Worm (Caenorhabditis elegans) whole organism, dauer: Measurements from ENCODE around the gene arrd-14.

Experiments
- unc-62 ChIP-seq: sonication (generic microtip); optimal IDR thresholded peaks from 2 replicates; lab custom pipeline; 2017; ENCODE audit warnings: missing biosample characterization, missing genetic modification reagents, missing genetic modification characterization

arrd-14 gene

DNA sequence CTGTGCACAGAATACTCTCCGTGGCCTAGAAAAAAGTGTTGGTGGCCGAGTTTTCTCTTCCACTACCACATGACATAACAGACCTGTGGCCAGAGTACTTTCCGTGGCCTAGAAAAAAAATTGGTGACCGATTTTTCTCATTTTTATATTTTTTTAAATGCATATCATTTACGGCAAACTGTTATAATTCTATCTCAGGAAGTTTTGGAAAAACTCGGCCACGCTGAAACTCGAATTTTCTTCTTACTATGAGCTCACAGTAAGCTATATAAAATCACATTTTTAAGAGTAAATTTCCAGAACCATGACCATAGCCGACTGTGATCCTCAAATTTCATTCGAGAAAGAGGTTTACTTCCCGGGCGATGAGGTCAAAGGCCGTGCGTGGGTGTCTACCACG lies at the start of gene arrd-14:
TSS of gene arrd-14 (plus strand) at position 301 of the 400 bp plus-strand sequence.
- no peak for TF ChIP-seq unc-62

DNA sequence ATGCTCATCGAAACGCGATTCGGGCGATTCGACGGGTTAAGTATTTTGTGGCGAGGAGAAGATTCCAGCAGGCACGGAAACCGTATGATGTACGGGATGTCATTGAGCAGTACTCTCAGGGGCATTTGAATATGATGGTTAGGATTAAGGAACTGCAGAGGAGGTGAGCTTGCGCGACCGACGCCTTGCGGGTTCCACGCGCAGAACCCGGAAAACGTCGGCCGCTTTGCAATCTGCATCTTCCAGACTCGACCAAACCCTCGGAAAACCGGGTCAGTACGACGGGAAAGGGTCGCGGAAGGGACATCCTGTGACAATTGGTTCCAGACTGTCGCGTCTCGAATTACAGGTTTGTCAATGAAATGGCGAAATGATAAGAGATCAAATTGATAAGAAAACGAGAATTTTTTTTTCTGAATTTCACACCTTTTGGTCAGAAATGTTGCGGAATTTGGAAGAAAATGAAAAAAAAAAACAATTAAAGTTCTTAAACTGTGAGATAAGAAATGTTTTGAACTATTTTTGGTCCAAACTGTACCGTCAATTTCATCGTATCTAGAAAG lies 40.5 kb upstream of the arrd-14 start:
- TF ChIP-seq unc-62 = no peak

DNA sequence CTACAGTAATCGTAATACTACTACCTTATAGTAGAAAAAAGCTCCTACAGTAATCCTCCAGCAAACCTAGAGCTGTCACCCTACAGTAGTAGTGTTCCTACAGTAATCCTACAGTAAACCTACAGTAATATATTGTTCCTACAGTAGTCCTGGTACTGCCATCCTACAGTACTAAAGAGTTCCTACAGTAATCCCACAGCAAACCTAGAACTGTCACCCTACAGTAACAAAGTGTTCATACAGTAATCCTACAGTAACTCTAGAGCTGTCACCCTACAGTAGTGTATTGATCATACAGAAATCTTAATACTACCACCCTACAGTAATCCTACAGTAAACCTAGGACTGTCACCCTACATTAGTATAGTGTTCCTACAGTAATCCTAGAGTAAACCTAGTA lies 38.9 kb upstream of the arrd-14 start:
- TF ChIP-seq unc-62 = no peak

DNA sequence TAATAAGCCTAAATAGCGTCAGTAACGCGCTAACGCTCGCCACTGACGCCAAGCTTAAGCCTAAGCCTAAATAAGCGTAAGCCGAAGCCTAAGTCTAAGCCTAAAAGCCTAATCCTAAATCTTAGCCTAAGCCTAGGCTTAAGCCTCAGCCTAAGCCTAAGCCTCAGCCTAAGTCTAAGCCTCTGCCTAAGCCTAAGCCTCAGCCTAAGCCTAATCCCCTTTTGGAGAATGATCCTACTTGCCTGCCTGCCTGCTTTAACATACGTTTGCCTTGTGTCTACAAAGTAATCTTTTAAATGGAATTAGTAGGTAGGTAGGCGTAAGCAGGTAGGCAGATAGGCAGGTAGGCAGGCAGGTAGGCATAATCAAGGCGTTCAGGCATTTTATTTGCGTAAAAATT lies 36.8 kb upstream of the arrd-14 start:
- TF ChIP-seq unc-62 = no peak

DNA sequence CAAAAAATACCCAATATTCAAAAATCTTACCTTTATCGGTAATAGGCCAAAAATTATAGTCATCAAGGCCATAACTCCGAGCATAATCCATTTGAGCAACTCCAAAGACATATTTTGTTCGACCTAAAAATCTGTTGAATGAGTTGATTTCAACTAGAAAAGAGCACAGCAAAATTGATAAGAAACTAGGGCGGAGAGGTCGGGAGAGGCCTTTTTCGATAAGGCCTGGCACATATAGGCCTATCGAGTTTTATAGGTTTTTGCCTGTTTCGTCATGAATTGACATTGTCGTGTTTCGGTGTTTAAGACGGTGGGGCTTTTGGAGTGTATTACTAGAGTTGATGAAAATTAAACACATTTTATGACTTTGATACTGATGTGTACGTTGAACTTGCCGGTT lies 36.4 kb upstream of the arrd-14 start, which contains the start of gene zipt-2.3:
TSS of gene zipt-2.3 (minus strand) at position 147 of the 400 bp plus-strand sequence.
- no peak for TF ChIP-seq unc-62

DNA sequence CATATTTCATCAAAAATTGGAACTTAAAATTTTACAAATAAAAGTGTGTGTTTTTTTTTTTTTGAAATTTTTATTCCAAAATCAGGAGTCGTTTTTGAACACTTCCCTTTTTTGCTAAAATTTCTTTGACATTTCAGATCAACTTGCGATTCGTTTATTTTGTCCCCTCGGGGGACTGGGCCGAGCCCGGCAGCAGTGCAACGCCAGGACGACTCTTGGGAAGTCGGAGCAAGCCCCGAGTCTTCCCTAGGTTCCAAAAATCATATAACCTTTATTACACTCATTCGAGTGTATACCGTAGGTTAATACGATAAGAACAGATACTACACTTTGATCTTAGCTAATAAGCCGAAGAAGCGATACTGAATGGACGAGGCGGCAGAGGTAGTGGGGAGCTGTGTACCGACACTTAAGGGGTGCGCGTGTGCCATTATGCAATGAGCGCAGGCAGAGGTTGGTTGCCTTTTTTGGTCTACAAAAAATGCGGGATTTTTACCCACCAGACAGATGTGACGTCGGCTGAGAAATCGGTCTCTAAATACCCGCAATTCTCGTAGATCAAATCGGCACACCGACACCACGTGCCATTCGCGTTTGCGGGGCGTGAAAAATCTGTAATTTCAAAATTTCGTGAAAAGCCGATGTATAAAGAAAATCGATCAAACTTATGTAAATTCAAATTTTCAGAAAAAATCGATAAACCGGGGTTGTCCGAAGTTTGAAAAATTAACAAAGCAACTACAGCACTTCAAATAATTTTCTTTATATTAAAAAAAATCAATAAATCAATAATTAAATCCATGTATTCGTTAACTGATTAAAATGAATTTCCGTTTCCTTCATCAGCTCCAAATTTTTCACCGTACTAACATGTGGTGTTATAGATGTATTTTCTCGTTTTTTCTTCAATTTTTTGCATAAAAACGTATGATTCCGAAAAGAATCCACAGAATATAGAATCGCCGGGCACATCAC lies 34.4 kb upstream of the arrd-14 start:
- no peak for TF ChIP-seq unc-62

DNA sequence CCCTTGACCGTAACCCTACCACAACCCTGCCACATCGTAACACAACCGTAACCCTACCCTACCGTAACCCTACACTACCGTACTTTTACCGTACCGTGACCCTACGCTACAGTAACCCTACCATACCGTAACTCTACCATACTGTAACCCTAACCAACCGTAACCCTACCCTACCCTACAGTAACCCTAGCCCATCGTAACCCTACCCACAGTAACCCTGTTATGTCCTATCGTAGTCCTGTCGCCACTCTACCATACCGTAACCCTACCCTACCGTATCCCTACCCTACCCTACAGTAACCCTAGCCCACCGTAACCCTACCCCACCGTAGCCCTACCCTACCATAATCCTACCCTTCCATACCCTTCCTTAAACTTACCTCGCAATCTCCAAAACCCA lies 31.5 kb upstream of the arrd-14 start:
- TF ChIP-seq unc-62 = no peak

DNA sequence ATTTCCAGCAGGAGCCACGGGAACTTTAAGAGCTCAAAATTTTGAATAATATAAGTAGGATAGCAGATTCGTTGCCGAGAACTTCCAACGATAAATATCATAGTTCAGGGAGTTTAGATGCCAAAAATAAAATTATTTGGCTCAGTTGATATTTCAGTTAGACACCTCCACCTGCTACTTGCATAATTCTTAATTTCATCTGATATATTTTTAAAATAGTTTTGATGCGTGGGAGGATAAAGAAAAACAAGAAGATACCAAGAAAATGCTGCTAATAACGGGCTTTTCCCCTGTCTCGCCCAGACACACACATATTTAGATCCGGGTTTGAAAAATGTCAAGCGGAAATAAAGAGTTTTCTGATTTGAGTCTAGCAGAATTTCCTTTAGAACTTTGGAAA lies 30.9 kb upstream of the arrd-14 start, which contains the start of gene sre-46:
TSS of gene sre-46 (minus strand) at position 101 of the 400 bp plus-strand sequence.
- TF ChIP-seq unc-62 = no peak

DNA sequence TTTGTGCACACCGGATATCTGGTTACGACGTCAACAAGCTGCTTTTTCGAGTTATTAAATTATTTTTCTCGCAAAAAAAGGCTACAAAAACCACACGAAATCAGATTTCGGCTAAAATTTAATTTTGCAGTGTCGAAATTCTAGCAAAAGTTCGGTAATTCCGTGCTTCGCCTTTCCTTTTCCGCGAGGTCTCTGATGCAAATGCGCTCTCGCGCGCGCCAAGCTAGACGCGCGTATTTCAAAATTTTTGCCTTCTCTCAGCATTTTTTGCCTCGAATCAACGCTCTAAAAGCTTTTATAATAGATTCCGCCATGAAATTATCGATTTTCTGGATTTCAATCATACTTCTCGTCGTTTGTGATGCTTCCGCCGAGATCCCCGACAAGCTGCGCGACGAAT lies 29.4 kb upstream of the arrd-14 start, which contains the start of gene Y54G9A.5:
TSS of gene Y54G9A.5 (plus strand) at position 245 of the 400 bp plus-strand sequence.
- TF ChIP-seq unc-62 = no peak

DNA sequence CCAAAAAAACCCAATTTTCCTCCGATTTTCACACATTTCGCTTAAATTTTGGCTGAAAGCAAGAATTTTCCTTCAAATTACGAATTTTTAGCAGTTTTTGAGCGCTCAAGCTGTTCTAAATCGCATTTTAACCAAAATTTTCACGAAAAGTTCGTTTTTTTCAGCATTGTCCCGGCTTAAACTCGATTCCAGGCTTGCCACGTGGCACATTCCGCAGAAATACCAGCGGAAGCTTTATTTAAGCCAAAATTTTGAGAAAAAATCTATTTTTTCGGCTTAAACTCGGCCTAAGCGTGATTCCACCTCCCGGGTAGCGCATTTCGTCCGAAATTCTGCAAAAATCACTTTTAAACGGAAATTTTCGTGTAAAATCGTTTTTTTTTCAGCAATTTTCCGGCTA lies 28.4 kb upstream of the arrd-14 start:
- TF ChIP-seq unc-62 = no peak

DNA sequence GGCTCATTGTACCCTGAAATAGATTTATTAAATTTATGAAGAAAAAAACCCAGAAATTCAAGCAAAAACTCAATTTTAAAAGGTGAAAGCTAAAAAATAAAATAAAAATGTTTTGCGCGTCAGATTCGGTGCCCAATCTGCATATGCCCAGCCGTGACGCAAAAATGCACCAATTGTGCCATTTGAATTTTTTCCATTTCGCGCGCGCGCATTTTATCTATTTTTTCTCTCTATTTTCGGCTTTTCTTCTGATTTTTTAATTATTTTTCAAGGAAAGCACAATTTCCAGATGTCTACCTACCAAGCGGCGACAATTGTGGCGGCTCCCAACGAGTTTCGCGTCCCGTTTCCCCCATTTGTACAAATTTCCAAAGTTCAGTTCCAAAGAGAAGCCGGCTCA lies 26.3 kb upstream of the arrd-14 start, which contains the start of the genes Y54G9A.7 and bub-3:
TSS of gene Y54G9A.7 (minus strand) at position 7 of the 400 bp plus-strand sequence.
TSS of gene bub-3 (plus strand) at position 270 of the 400 bp plus-strand sequence.
- no peak for TF ChIP-seq unc-62

DNA sequence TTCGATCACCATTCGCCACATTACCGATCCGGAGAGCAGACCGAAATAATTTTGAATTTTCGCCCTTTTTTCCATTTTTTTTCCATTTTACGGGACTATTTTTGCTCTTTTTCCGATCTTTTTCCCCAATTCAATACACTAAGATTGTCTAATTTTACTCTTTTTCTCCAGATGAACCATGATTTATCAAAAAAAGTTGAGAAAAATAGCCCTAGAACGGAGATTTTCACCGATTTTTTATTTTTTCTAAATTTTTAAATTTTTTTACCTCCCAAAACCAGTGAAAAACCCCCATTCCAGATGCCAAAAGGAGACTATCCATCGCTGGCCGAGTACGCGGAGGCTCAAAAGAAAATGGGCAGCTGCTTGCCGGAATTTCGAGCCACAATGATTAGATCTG lies 22.7 kb upstream of the arrd-14 start, which contains the start of gene Y54G9A.9:
TSS of gene Y54G9A.9 (plus strand) at position 301 of the 400 bp plus-strand sequence.
- TF ChIP-seq unc-62 = no peak

DNA sequence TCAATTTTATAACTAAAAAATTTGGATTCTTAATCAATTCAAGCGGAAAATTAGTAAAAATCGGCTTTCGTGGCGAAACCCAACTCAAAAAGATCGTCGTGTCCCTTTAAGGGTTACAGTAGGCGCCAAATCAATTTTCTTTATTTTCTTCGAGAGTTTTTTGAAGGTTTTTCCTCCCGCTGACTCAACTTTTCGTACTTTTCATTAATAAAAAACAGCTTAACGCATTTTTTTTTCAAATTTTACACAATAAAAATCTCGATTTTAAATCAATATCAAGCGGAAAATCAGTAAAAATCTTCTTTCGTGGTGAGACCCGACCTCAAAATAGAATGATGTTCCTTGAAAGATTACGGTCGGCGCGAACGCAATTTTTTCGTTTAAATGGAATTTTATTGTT lies 20.0 kb upstream of the arrd-14 start:
- no peak for TF ChIP-seq unc-62

DNA sequence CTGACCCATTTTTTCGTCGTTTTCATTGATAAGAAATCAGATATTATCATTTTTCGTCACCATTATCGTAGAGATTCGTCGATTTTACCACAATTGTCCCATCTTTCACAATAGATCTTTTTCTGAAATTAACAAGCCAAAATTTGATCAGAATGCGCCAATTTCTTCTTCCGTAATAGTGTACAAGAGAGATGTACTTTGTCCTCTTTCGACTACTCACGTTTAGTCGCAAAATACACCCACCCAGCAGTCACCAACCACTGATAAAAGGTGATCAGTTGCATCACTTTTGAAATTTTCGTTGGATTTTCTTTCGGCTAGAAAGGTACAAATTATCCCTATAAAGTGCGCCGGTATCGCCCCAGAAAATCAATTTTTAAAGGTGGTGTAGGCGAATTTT lies 19.5 kb upstream of the arrd-14 start:
- no peak for TF ChIP-seq unc-62

DNA sequence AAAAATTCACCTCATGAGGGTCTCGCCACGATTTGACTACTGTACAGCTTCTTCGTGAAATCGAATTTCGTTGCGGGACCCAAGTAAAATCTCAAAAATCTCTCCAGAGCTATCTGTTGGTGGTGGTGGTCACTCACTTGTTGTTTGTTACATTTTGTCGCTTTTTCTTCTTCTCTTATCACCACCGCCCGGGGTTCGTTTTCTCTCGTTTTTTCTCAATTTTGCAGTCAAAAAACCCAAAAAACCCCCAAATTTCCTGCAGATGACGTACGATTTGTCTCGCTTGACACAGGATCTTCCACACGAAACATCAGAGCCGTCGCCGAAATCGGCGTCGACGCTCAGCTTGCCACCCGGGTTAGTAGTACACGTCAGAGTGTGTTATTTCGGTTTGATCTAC lies 16.0 kb upstream of the arrd-14 start, which contains the start of gene R06B9.5:
TSS of gene R06B9.5 (plus strand) at position 232 of the 400 bp plus-strand sequence.
- TF ChIP-seq unc-62 = no peak

DNA sequence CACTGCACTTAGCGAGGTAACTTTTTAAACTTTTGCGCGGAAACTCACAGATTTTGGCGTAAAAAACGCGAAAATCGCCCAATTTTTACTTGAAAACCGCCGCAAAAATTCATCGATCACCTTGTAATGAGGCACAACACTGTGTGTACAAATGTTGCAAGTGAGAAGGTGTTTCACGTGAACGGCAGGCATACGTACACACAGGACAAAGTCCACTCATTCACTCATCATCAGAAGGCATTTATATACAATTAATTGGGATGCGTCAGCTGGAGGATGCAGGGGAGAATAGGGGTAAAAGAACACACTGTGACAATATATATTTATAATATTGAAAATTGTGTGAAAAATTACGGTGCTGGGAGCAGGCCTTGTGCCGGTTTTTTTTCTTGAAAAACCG lies 15.2 kb upstream of the arrd-14 start:
- TF ChIP-seq unc-62 = no peak
